Worm (Caenorhabditis elegans): ENCODE results near the gene F11G11.13.
A peak's percentile ranks its signal among the peaks of the same experiment; 100 is the strongest.

The F11G11.13 gene

ce11 chrII:4881727-4882126 lies 5.7 kb upstream of the F11G11.13 start, which contains the start of gene gst-7 (continued):
- 0 out of 2 replicates have a peak, but pooled peaks have one; percentile 7 for TF ChIP-seq dox-1 (GFP tag; IDR thresholded peaks at IDR 0.05)
- TF ChIP-seq mxl-1 (tag; optimal IDR thresholded peaks at IDR 0.05): no peak
- no peak for TF ChIP-seq F37B4.10 (GFP tag; IDR thresholded peaks at IDR 0.05)
- no peak for TF ChIP-seq snpc-1.3 (tag; optimal IDR thresholded peaks at IDR 0.05; ENCODE audit: insufficient read depth)
- TF ChIP-seq D2030.7 (GFP tag; IDR thresholded peaks at IDR 0.05): peak; percentile 25; the same call in 1 of the 2 replicates
- no peak for TF ChIP-seq F52B5.7 (tag; optimal IDR thresholded peaks at IDR 0.05)
- TF ChIP-seq ceh-27 (GFP tag; optimal IDR thresholded peaks at IDR 0.05): peak; percentile 38
- TF ChIP-seq nhr-80 (tag; optimal IDR thresholded peaks at IDR 0.05): peak; percentile 58
- no peak for TF ChIP-seq nfya-1 (tag; optimal IDR thresholded peaks at IDR 0.05; ENCODE audit: borderline replicate concordance, insufficient read depth)
- no peak for TF ChIP-seq ekl-4 (GFP tag; IDR thresholded peaks at IDR 0.05)
- TF ChIP-seq nfyb-1 (GFP tag; IDR thresholded peaks at IDR 0.05): 0 out of 2 replicates have a peak, but pooled peaks have one; percentile 32
- TF ChIP-seq egl-44 (GFP tag; IDR thresholded peaks at IDR 0.05): no peak
- TF ChIP-seq tbp1 (GFP tag; optimal IDR thresholded peaks at IDR 0.05): peak; percentile 41
- TF ChIP-seq Y56A3A.18 (GFP tag; IDR thresholded peaks at IDR 0.05): no peak

ce11 chrII:4879629-4880028 lies 3.6 kb upstream of the F11G11.13 start, which contains the start of gene gst-6:
Gene gst-6, plus strand, starts transcription at chrII:4879891.
- TF ChIP-seq ztf-26 (tag; optimal IDR thresholded peaks at IDR 0.05) (no peak), tbx-9 (tag; optimal IDR thresholded peaks at IDR 0.05; ENCODE audit: borderline replicate concordance) (no peak), sea-2 (GFP tag; IDR thresholded peaks at IDR 0.05) (no peak), F55B11.4 (tag; optimal IDR thresholded peaks at IDR 0.05; ENCODE audit: borderline replicate concordance, insufficient read depth) (no peak), nhr-80 (tag; optimal IDR thresholded peaks at IDR 0.05) (peak; percentile 29), mel-28 (tag; optimal IDR thresholded peaks at IDR 0.05; ENCODE audit: borderline replicate concordance) (no peak), hrde-1 (tag; optimal IDR thresholded peaks at IDR 0.05; ENCODE audit: borderline replicate concordance) (no peak), Y95B8A.8 (GFP tag; IDR thresholded peaks at IDR 0.05) (no peak)

DNA sequence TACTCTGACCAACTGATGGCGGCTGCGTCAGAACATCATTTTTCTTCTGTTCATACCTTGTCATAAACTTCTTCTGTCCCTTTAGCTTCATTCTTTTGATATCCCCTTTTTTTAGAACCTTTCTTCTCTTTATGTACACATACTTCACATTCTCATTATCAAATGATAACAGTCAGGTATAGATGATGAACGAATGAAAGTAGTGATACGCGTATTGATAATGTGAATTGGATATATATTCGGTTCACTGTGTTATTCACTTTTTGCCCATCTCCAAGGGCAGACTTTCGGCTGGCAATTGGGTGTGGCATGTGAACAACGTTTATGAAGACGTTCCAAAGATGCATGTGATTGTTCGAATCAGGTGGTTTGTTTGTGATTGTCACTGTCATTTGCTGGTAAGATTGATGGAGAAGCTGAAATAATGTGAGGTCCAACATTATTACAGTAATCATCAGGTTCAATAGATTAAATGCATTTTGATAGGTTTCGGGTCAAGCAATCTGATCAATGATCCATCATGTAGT lies 1.6 kb downstream of the F11G11.13 start, which contains the start of gene F11G11.15:
F11G11.15 (plus strand) TSS at position 511 of the 527 bp plus-strand sequence.
- no peak for TF ChIP-seq nfya-2 (GFP tag; IDR thresholded peaks at IDR 0.05)
- TF ChIP-seq tbp1 (GFP tag; optimal IDR thresholded peaks at IDR 0.05): no peak
- peak; percentile 39 for TF ChIP-seq ztf-26 (tag; optimal IDR thresholded peaks at IDR 0.05)

DNA sequence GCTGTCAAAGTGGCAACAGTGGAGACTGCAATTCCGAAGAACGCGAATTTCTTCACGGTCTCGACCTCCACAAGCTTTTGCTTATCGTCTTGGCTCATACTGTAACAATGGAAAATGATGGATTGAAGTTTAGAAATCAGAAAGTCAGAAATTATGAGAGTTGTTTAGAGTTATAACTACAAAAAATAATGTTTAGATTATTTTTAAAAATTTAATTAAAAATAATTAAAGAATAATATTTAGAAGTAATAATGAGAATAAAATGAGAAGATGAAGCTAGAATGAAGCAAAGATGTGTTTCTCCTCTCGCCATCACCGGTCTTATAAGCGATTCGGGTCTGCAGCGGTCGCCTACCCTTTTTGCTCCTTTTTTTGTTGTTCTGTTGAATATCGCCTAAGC lies 3.0 kb downstream of the F11G11.13 start, which contains the start of gene col-73:
col-73 (minus strand) TSS at position 101 of the 400 bp plus-strand sequence.
- TF ChIP-seq ets-4 (GFP tag; optimal IDR thresholded peaks at IDR 0.05): no peak
- TF ChIP-seq B0261.1 (tag; optimal IDR thresholded peaks at IDR 0.05): no peak
- TF ChIP-seq snpc-1.3 (tag; optimal IDR thresholded peaks at IDR 0.05; ENCODE audit: insufficient read depth): no peak
- no peak for TF ChIP-seq rec-8 (tag; optimal IDR thresholded peaks at IDR 0.05)
- TF ChIP-seq F52B5.7 (tag; optimal IDR thresholded peaks at IDR 0.05): no peak
- no peak for TF ChIP-seq Y95B8A.8 (GFP tag; IDR thresholded peaks at IDR 0.05)
- no peak for TF ChIP-seq ccch-3 (GFP tag; optimal IDR thresholded peaks at IDR 0.05)
- TF ChIP-seq nhr-80 (tag; optimal IDR thresholded peaks at IDR 0.05): no peak
- TF ChIP-seq mxl-1 (tag; optimal IDR thresholded peaks at IDR 0.05): no peak
- TF ChIP-seq tbx-9 (tag; optimal IDR thresholded peaks at IDR 0.05; ENCODE audit: borderline replicate concordance): no peak
- TF ChIP-seq hrde-1 (tag; optimal IDR thresholded peaks at IDR 0.05; ENCODE audit: borderline replicate concordance): no peak
- no peak for TF ChIP-seq sptf-2 (GFP tag; optimal IDR thresholded peaks at IDR 0.05)
- TF ChIP-seq rpc-1 (optimal IDR thresholded peaks at IDR 0.05): no peak
- no peak for TF ChIP-seq rpc-1 (tag; optimal IDR thresholded peaks at IDR 0.05)
- no peak for TF ChIP-seq rcor-1 (GFP tag; IDR thresholded peaks at IDR 0.05)

ce11 chrII:4872359-4872758 lies 3.6 kb downstream of the F11G11.13 start:
- TF ChIP-seq lin-26 (GFP tag; IDR thresholded peaks at IDR 0.05): peak; percentile 37; the same call in 1 of the 2 replicates
- peak; percentile 92 for TF ChIP-seq egrh-3 (GFP tag; IDR thresholded peaks at IDR 0.05)
- TF ChIP-seq zfh-2 (GFP tag; conservative IDR thresholded peaks at IDR 0.05): peak; percentile 86
- 0 out of 2 replicates have a peak, but pooled peaks have one; percentile 52 for TF ChIP-seq ztf-25 (GFP tag; IDR thresholded peaks at IDR 0.05)

Measured in whole organism, young adult.